Fruit fly (Drosophila melanogaster): ENCODE results near the gene Xport-A.

dm6 chr3R:19902926-19903739, 12.1 kb downstream of the Xport-A start, which contains the start of gene ClpX:
- TF ChIP-seq CG8478 (optimal IDR thresholded peaks at IDR 0.05) = no peak
- no peak for TF ChIP-seq CTCF (optimal IDR thresholded peaks at IDR 0.05)
